Worm (Caenorhabditis elegans) whole organism, young adult: Measurements from ENCODE around the gene Y41C4A.6.

Source experiments
- B0261.1 ChIP-seq: sonication (generic microtip); optimal IDR thresholded peaks from 2 replicates; lab custom pipeline; 2016; ENCODE audit warnings: mild to moderate bottlenecking, missing genetic modification characterization, moderate library complexity, missing compliant biosample characterization
- F39B2.1 ChIP-seq: fragments of 200-800 bp; sonication (Bioruptor generic); IDR thresholded peaks from 2 replicates; pipeline ENCODE4 v1.3.6; 2022; ENCODE audit warnings: missing genetic modification reagents, missing genetic modification characterization, missing compliant biosample characterization
- F52B5.7 ChIP-seq: sonication (generic microtip); optimal IDR thresholded peaks from 2 replicates; lab custom pipeline; 2016; ENCODE audit warnings: mild to moderate bottlenecking, missing genetic modification characterization, missing compliant biosample characterization
- F57A8.1 ChIP-seq: fragments of 200-800 bp; sonication (Bioruptor generic); optimal IDR thresholded peaks from 2 replicates; lab custom pipeline; 2018; ENCODE audit warnings: mild to moderate bottlenecking, missing genetic modification characterization, moderate library complexity, missing compliant biosample characterization
- F57C9.4 ChIP-seq: sonication (generic microtip); optimal IDR thresholded peaks from 2 replicates; lab custom pipeline; 2017; ENCODE audit warnings: mild to moderate bottlenecking, missing genetic modification characterization, missing compliant biosample characterization
- Y95B8A.8 ChIP-seq: fragments of 200-800 bp; sonication (Bioruptor generic); IDR thresholded peaks from 2 replicates; pipeline ENCODE4 v1.3.6; 2022; ENCODE audit warnings: missing genetic modification reagents, missing genetic modification characterization, missing compliant biosample characterization
- ama-1 ChIP-seq, 3 experiments: fragments of 150-350 bp in 1 of 3; sonication (generic microtip) in 2 of 3; optimal IDR thresholded peaks; 2 replicates each; lab custom pipeline; 2014 to 2018; ENCODE audit warnings: missing biosample characterization in 2 of 3, missing genetic modification characterization in 2 of 3, missing genetic modification reagents in 2 of 3
- aptf-2 ChIP-seq: fragments of 200-800 bp; sonication (Bioruptor generic); conservative IDR thresholded peaks from 2 replicates; pipeline ENCODE4 v1.3.6; 2022; ENCODE audit warnings: missing genetic modification reagents, missing genetic modification characterization, missing compliant biosample characterization
- aptf-3 ChIP-seq: fragments of 200-800 bp; sonication (Bioruptor generic); IDR thresholded peaks from 2 replicates; pipeline ENCODE4 v1.3.6; 2022; ENCODE audit warnings: missing genetic modification characterization, missing compliant biosample characterization
- atf-7 ChIP-seq: sonication (generic microtip); optimal IDR thresholded peaks from 2 replicates; lab custom pipeline; 2017; ENCODE audit warnings: mild to moderate bottlenecking, missing genetic modification characterization, missing compliant biosample characterization
- attf-6 ChIP-seq: fragments of 200-800 bp; sonication (Bioruptor generic); IDR thresholded peaks from 2 replicates; pipeline ENCODE4 v1.3.6; 2022; ENCODE audit warnings: missing genetic modification reagents, missing genetic modification characterization, missing compliant biosample characterization
- chd-7 ChIP-seq: sonication (generic microtip); optimal IDR thresholded peaks from 2 replicates; lab custom pipeline; 2016; ENCODE audit warnings: mild to moderate bottlenecking, missing genetic modification characterization, moderate library complexity, missing compliant biosample characterization
- dpff-1 ChIP-seq: sonication (generic microtip); optimal IDR thresholded peaks from 2 replicates; lab custom pipeline; 2017; ENCODE audit warnings: mild to moderate bottlenecking, missing genetic modification characterization, missing compliant biosample characterization
- egl-44 ChIP-seq: fragments of 200-800 bp; sonication (Bioruptor generic); IDR thresholded peaks from 2 replicates; pipeline ENCODE4 v1.3.6; 2022; ENCODE audit warnings: missing genetic modification reagents, missing genetic modification characterization, missing compliant biosample characterization
- ekl-4 ChIP-seq: fragments of 200-800 bp; sonication (Bioruptor generic); IDR thresholded peaks from 2 replicates; pipeline ENCODE4 v1.3.6; 2022; ENCODE audit warnings: missing genetic modification reagents, missing genetic modification characterization, missing compliant biosample characterization
- fkh-3 ChIP-seq: sonication (generic microtip); optimal IDR thresholded peaks from 2 replicates; lab custom pipeline; 2016; ENCODE audit warnings: mild to moderate bottlenecking, missing genetic modification characterization, missing compliant biosample characterization
- gei-17 ChIP-seq: fragments of 200-800 bp; sonication (Bioruptor generic); optimal IDR thresholded peaks from 2 replicates; lab custom pipeline; 2018; ENCODE audit warnings: mild to moderate bottlenecking, missing genetic modification characterization, missing compliant biosample characterization
- hlh-12 ChIP-seq: sonication (generic microtip); optimal IDR thresholded peaks from 2 replicates; lab custom pipeline; 2016; ENCODE audit warnings: missing genetic modification characterization, missing compliant biosample characterization
- hlh-26 ChIP-seq: fragments of 200-800 bp; sonication (Bioruptor generic); conservative IDR thresholded peaks from 2 replicates; pipeline ENCODE4 v1.3.6; 2022; ENCODE audit warnings: missing genetic modification reagents, missing genetic modification characterization, missing compliant biosample characterization
- hmg-1.2 ChIP-seq: fragments of 200-800 bp; sonication (Bioruptor generic); IDR thresholded peaks from 2 replicates; pipeline ENCODE4 v1.3.6; 2022; ENCODE audit warnings: missing genetic modification reagents, missing genetic modification characterization, missing compliant biosample characterization
- hrde-1 ChIP-seq: sonication (generic microtip); optimal IDR thresholded peaks from 2 replicates; lab custom pipeline; 2016; ENCODE audit warnings: missing genetic modification characterization, mild to moderate bottlenecking, missing compliant biosample characterization, moderate library complexity, missing genotype, missing genetic modification reagents, borderline replicate concordance
- lag-1 ChIP-seq: fragments of 200-800 bp; sonication (Bioruptor generic); IDR thresholded peaks from 2 replicates; pipeline ENCODE4 v1.3.6; 2022; ENCODE audit warnings: missing genetic modification reagents, missing genetic modification characterization, missing compliant biosample characterization
- let-526 ChIP-seq: fragments of 200-800 bp; sonication (Bioruptor generic); IDR thresholded peaks from 2 replicates; pipeline ENCODE4 v1.3.6; 2022; ENCODE audit warnings: missing genetic modification reagents, missing genetic modification characterization, missing compliant biosample characterization
- lin-26 ChIP-seq: fragments of 200-800 bp; sonication (Bioruptor generic); IDR thresholded peaks from 2 replicates; pipeline ENCODE4 v1.3.6; 2022; ENCODE audit warnings: missing genetic modification reagents, missing genetic modification characterization, missing compliant biosample characterization
- lin-35 ChIP-seq, 3 experiments: fragments of 150-350 bp in 2 of 3; sonication (generic microtip) in 1 of 3; optimal IDR thresholded peaks; 2 replicates each; lab custom pipeline; 2014 to 2018; ENCODE audit warnings: missing biosample characterization in 3 of 3, missing genetic modification characterization in 3 of 3, missing genetic modification reagents in 3 of 3
- madf-3 ChIP-seq: fragments of 200-800 bp; sonication (Bioruptor generic); IDR thresholded peaks from 2 replicates; pipeline ENCODE4 v1.3.6; 2022; ENCODE audit warnings: missing genetic modification reagents, missing genetic modification characterization, missing compliant biosample characterization
- mcd-1 ChIP-seq: fragments of 200-800 bp; sonication (Bioruptor generic); IDR thresholded peaks from 2 replicates; pipeline ENCODE4 v1.3.6; 2022; ENCODE audit warnings: missing genetic modification reagents, missing genetic modification characterization, missing compliant biosample characterization
- mes-4 ChIP-seq: sonication (generic microtip); optimal IDR thresholded peaks from 2 replicates; lab custom pipeline; 2016; ENCODE audit warnings: missing genotype, missing genetic modification characterization, missing compliant biosample characterization
- mxl-1 ChIP-seq: sonication (generic microtip); optimal IDR thresholded peaks from 2 replicates; lab custom pipeline; 2016; ENCODE audit warnings: missing genetic modification characterization, missing compliant biosample characterization
- nhr-120 ChIP-seq: fragments of 200-800 bp; sonication (Bioruptor generic); IDR thresholded peaks from 2 replicates; pipeline ENCODE4 v1.3.6; 2022; ENCODE audit warnings: missing genetic modification characterization, missing compliant biosample characterization
- nhr-179 ChIP-seq: sonication (generic microtip); optimal IDR thresholded peaks from 2 replicates; lab custom pipeline; 2016; ENCODE audit warnings: mild to moderate bottlenecking, missing genetic modification characterization, missing compliant biosample characterization
- nhr-80 ChIP-seq: sonication (generic microtip); optimal IDR thresholded peaks from 2 replicates; lab custom pipeline; 2016; ENCODE audit warnings: missing genetic modification characterization, missing compliant biosample characterization
- pbrm-1 ChIP-seq: fragments of 200-800 bp; sonication (Bioruptor generic); IDR thresholded peaks from 2 replicates; pipeline ENCODE4 v1.3.6; 2022; ENCODE audit warnings: missing genetic modification reagents, missing genetic modification characterization, missing compliant biosample characterization
- rcor-1 ChIP-seq: fragments of 200-800 bp; sonication (Bioruptor generic); IDR thresholded peaks from 2 replicates; pipeline ENCODE4 v1.3.6; 2022; ENCODE audit warnings: missing genetic modification reagents, missing genetic modification characterization, missing compliant biosample characterization
- repo-1 ChIP-seq: sonication (generic microtip); optimal IDR thresholded peaks from 2 replicates; lab custom pipeline; 2017; ENCODE audit warnings: mild to moderate bottlenecking, missing genetic modification characterization, missing compliant biosample characterization
- sea-2 ChIP-seq: fragments of 200-800 bp; sonication (Bioruptor generic); IDR thresholded peaks from 2 replicates; pipeline ENCODE4 v1.3.6; 2022; ENCODE audit warnings: missing genetic modification characterization, missing compliant biosample characterization
- snpc-3.4 ChIP-seq: sonication (generic microtip); optimal IDR thresholded peaks from 2 replicates; lab custom pipeline; 2017; ENCODE audit warnings: missing genetic modification characterization, mild to moderate bottlenecking, missing compliant biosample characterization, antibody characterized with exemption, moderate library complexity, missing genotype, missing genetic modification reagents
- somi-1 ChIP-seq: fragments of 200-800 bp; sonication (Bioruptor generic); optimal IDR thresholded peaks from 2 replicates; lab custom pipeline; 2018; ENCODE audit warnings: mild to moderate bottlenecking, missing genetic modification characterization, missing compliant biosample characterization
- tbx-9 ChIP-seq: sonication (generic microtip); optimal IDR thresholded peaks from 2 replicates; lab custom pipeline; 2016; ENCODE audit warnings: borderline replicate concordance, missing genetic modification characterization, inconsistent platforms, missing compliant biosample characterization
- unc-62 ChIP-seq: fragments of 150-350 bp; optimal IDR thresholded peaks from 2 replicates; lab custom pipeline; 2014; ENCODE audit warnings: missing biosample characterization, missing genetic modification reagents, missing genetic modification characterization

Y41C4A.6 gene

DNA sequence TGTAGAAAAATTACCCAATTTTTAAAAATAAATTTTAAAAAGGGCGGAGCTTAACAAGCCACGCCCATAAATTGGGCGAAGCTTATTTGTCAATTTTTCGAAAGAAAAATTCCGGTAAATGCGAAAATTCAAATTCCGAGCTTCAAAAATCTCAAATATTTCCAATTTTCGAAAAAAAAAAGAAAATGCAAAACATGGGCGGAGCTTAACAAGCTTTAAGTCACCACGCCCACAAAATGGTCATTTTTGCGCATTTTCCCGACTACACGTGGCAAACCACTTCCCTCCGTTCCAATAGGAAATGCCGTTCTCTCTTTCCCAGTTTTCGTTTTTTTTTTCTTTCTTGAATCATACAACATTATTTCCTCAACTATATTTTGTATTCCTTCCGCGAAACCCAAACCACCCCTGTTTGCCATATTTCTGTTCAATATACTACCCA, 1.8 kb upstream of the Y41C4A.6 start (continued):
- TF ChIP-seq mcd-1 (GFP tag; lab: Robert Waterston, UW) (0 out of 2 replicates have a peak, but pooled peaks have one; percentile 25), hlh-12 (no peak), F39B2.1 (GFP tag; lab: Robert Waterston, UW) (no peak), repo-1 (tag; lab: Kevin White, UChicago) (peak; percentile 51), hlh-26 (no peak), F57A8.1 (GFP tag; lab: Kevin White, UChicago) (no peak), lin-26 (GFP tag; lab: Robert Waterston, UW) (0 out of 2 replicates have a peak, but pooled peaks have one; percentile 56), mes-4 (tag; lab: Kevin White, UChicago) (no peak), let-526 (peak; percentile 58; the same call in 1 of the 2 replicates), unc-62 (GFP tag; lab: Kevin White, UChicago) (no peak), sea-2 (GFP tag; lab: Robert Waterston, UW) (no peak), aptf-2 (no peak)
- TF ChIP-seq, all 124 proteins: peak for 21

- TF ChIP-seq ekl-4 (GFP tag; lab: Robert Waterston, UW): no peak
- TF ChIP-seq attf-6 (GFP tag; lab: Robert Waterston, UW): 0 out of 2 replicates have a peak, but pooled peaks have one; percentile 18
- no peak for TF ChIP-seq F52B5.7 (tag; lab: Kevin White, UChicago)
- no peak for TF ChIP-seq dpff-1 (tag; lab: Kevin White, UChicago)
- TF ChIP-seq ama-1 (optimal IDR thresholded peaks at IDR 0.05; lab: Kevin White, UChicago): no peak
- TF ChIP-seq ama-1 (GFP tag; optimal IDR thresholded peaks at IDR 0.05; lab: Kevin White, UChicago): no peak
- TF ChIP-seq lag-1 (GFP tag; lab: Robert Waterston, UW): no peak
These were observed 1.4 kb upstream of the Y41C4A.6 start, which contains the start of gene Y41C4A.22 for ce11 chrIII:11694975-11695374. TSS of gene Y41C4A.22 (plus strand) at chrIII:11695275.

ce11 chrIII:11698569-11698968, 2.2 kb downstream of the Y41C4A.6 start, which contains the start of gene Y41C4A.7:
TSS of gene Y41C4A.7 (plus strand) at chrIII:11698869.
- no peak for TF ChIP-seq dpff-1 (tag; lab: Kevin White, UChicago)
- TF ChIP-seq fkh-3: no peak
- TF ChIP-seq egl-44: no peak
- TF ChIP-seq chd-7 (tag; lab: Kevin White, UChicago): no peak
- no peak for TF ChIP-seq B0261.1 (tag; lab: Kevin White, UChicago)
- TF ChIP-seq tbx-9: no peak
- no peak for TF ChIP-seq nhr-179 (tag; lab: Kevin White, UChicago)
- no peak for TF ChIP-seq hrde-1 (tag; lab: Kevin White, UChicago)
- no peak for TF ChIP-seq Y95B8A.8 (GFP tag; lab: Robert Waterston, UW)
- no peak for TF ChIP-seq hmg-1.2
- TF ChIP-seq gei-17 (GFP tag; lab: Kevin White, UChicago): no peak
- no peak for TF ChIP-seq lin-35 (GFP tag; optimal IDR thresholded peaks at IDR 0.05; lab: Kevin White, UChicago)

DNA sequence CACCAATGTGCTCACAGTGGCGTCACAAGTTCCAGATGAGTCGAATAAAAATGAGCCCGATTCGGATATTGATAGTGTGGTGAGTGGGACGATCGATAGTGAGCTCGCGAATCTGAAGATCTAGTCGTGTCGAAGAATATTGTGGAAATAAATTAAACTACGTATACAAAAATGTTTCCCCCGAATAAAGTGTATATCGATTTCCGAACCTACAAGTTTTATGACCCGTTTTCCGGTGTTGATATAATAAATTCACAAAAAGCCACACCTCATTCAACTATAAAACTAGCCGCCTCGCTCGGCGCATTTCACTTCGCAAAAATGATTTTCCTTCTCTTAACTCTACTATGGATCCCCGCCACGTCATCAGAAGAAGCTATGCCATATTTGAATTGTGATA, 3.6 kb downstream of the Y41C4A.6 start, which contains the start of gene pqn-84:
pqn-84 (plus strand) TSS at position 301 of the 400 bp plus-strand sequence.
- TF ChIP-seq rcor-1 (GFP tag; lab: Robert Waterston, UW) (no peak), tbx-9 (no peak), pbrm-1 (no peak), atf-7 (tag; lab: Kevin White, UChicago) (no peak), F57C9.4 (tag; lab: Kevin White, UChicago) (no peak), madf-3 (no peak), aptf-3 (GFP tag; lab: Robert Waterston, UW) (no peak), mxl-1 (no peak), snpc-3.4 (tag; lab: Kevin White, UChicago) (no peak), somi-1 (GFP tag; lab: Kevin White, UChicago) (no peak), hlh-26 (no peak), nhr-120 (GFP tag; lab: Robert Waterston, UW) (no peak), nhr-80 (tag; lab: Kevin White, UChicago) (no peak), F52B5.7 (tag; lab: Kevin White, UChicago) (no peak), lag-1 (GFP tag; lab: Robert Waterston, UW) (no peak)
